Worm (Caenorhabditis elegans): ENCODE measurements around the gene fln-2.

- TF ChIP-seq ama-1 (optimal IDR thresholded peaks at IDR 0.05) (no peak), flt-1 (GFP tag; IDR thresholded peaks at IDR 0.05) (no peak), F13C5.2 (tag; optimal IDR thresholded peaks at IDR 0.05) (no peak), scrt-1 (GFP tag; IDR thresholded peaks at IDR 0.05) (no peak)
These were observed 25.3 kb upstream of the fln-2 start for ce11 chrX:9372221-9372620.

Measured in whole organism, early embryonic.